Worm (Caenorhabditis elegans): ENCODE results near the gene Y59H11AM.1.

Gene Y59H11AM.1

DNA sequence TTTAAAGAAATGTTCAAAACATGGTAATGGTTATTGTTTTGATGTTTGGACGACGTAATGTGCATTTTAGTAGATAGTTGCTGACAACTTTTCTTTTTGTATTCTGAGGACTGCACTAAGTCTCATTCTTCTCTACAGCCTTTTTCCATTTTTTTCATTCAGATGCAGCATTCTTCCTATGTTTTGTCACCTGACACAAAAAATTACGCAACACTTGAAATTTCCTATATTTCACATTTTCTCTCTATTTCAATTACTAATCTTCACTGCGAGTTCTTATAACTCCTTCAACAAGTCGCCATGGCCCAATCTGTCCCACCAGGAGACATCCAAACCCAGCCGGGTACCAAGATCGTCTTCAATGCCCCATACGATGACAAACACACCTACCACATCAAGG, at the start of gene Y59H11AM.1:
TSS of gene Y59H11AM.1 (plus strand) at position 301 of the 400 bp plus-strand sequence.
- no peak for TF ChIP-seq ztf-23 (GFP tag; IDR thresholded peaks at IDR 0.05)
- no peak for TF ChIP-seq cog-1 (tag; optimal IDR thresholded peaks at IDR 0.05)
- TF ChIP-seq med-1 (GFP tag; optimal IDR thresholded peaks at IDR 0.05; ENCODE audit: insufficient read depth): no peak
- TF ChIP-seq ztf-29 (GFP tag; IDR thresholded peaks at IDR 0.05): no peak
- no peak for TF ChIP-seq flt-1 (GFP tag; IDR thresholded peaks at IDR 0.05)
- TF ChIP-seq ref-1 (GFP tag; conservative IDR thresholded peaks at IDR 0.05): no peak
- TF ChIP-seq klf-2 (GFP tag; conservative IDR thresholded peaks at IDR 0.05): no peak
- TF ChIP-seq T22C8.4 (GFP tag; IDR thresholded peaks at IDR 0.05): no peak

ce11 chrIV:8523981-8524380, 47.3 kb upstream of the Y59H11AM.1 start:
- TF ChIP-seq flt-1 (GFP tag; IDR thresholded peaks at IDR 0.05) (no peak), ztf-23 (GFP tag; IDR thresholded peaks at IDR 0.05) (no peak), med-1 (GFP tag; optimal IDR thresholded peaks at IDR 0.05; ENCODE audit: insufficient read depth) (no peak)

ce11 chrIV:8526050-8526449, 45.2 kb upstream of the Y59H11AM.1 start:
- TF ChIP-seq ztf-29 (GFP tag; IDR thresholded peaks at IDR 0.05) (no peak), ref-1 (GFP tag; conservative IDR thresholded peaks at IDR 0.05) (no peak), cog-1 (tag; optimal IDR thresholded peaks at IDR 0.05) (no peak), T22C8.4 (GFP tag; IDR thresholded peaks at IDR 0.05) (no peak), flt-1 (GFP tag; IDR thresholded peaks at IDR 0.05) (no peak), med-1 (GFP tag; optimal IDR thresholded peaks at IDR 0.05; ENCODE audit: insufficient read depth) (no peak), tab-1 (GFP tag; IDR thresholded peaks at IDR 0.05) (no peak), ztf-23 (GFP tag; IDR thresholded peaks at IDR 0.05) (no peak), klf-2 (GFP tag; conservative IDR thresholded peaks at IDR 0.05) (no peak)

ce11 chrIV:8526579-8526978, 44.7 kb upstream of the Y59H11AM.1 start:
- TF ChIP-seq ref-1 (GFP tag; conservative IDR thresholded peaks at IDR 0.05) (no peak), ztf-29 (GFP tag; IDR thresholded peaks at IDR 0.05) (no peak), T22C8.4 (GFP tag; IDR thresholded peaks at IDR 0.05) (no peak), flt-1 (GFP tag; IDR thresholded peaks at IDR 0.05) (no peak), cog-1 (tag; optimal IDR thresholded peaks at IDR 0.05) (no peak), klf-2 (GFP tag; conservative IDR thresholded peaks at IDR 0.05) (no peak), tab-1 (GFP tag; IDR thresholded peaks at IDR 0.05) (no peak), med-1 (GFP tag; optimal IDR thresholded peaks at IDR 0.05; ENCODE audit: insufficient read depth) (no peak), ztf-23 (GFP tag; IDR thresholded peaks at IDR 0.05) (no peak)

DNA sequence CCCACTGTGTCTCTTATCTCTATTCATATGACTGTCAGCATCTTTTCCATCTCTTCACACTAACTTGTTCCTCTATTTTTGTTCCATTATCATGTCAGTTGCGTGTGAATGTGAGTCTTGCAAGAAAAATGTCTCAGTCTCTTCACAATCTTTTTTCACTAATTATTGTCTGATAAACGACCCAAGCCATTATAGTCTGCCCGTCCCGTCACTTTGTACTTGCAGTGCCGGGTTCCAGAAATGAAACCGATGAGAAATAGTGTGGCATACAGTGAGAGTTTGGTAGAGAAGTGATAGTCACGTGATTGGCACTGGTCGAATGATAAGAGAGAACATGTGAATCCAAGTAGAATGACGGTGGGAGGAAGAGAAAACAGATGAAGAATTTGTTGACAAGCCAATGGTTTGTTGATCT, 43.6 kb upstream of the Y59H11AM.1 start:
- no peak for TF ChIP-seq ref-1 (GFP tag; conservative IDR thresholded peaks at IDR 0.05)
- no peak for TF ChIP-seq tab-1 (GFP tag; IDR thresholded peaks at IDR 0.05)
- no peak for TF ChIP-seq ztf-23 (GFP tag; IDR thresholded peaks at IDR 0.05)
- no peak for TF ChIP-seq klf-2 (GFP tag; conservative IDR thresholded peaks at IDR 0.05)
- TF ChIP-seq cog-1 (tag; optimal IDR thresholded peaks at IDR 0.05): no peak

ce11 chrIV:8528345-8528744, 42.9 kb upstream of the Y59H11AM.1 start:
- TF ChIP-seq klf-2 (GFP tag; conservative IDR thresholded peaks at IDR 0.05) (no peak), cog-1 (tag; optimal IDR thresholded peaks at IDR 0.05) (no peak), T22C8.4 (GFP tag; IDR thresholded peaks at IDR 0.05) (no peak), ztf-29 (GFP tag; IDR thresholded peaks at IDR 0.05) (no peak), tab-1 (GFP tag; IDR thresholded peaks at IDR 0.05) (no peak), ztf-23 (GFP tag; IDR thresholded peaks at IDR 0.05) (no peak), flt-1 (GFP tag; IDR thresholded peaks at IDR 0.05) (no peak), med-1 (GFP tag; optimal IDR thresholded peaks at IDR 0.05; ENCODE audit: insufficient read depth) (no peak), ref-1 (GFP tag; conservative IDR thresholded peaks at IDR 0.05) (no peak)

ce11 chrIV:8529039-8529438, 42.2 kb upstream of the Y59H11AM.1 start:
- TF ChIP-seq ztf-23 (GFP tag; IDR thresholded peaks at IDR 0.05): no peak
- no peak for TF ChIP-seq med-1 (GFP tag; optimal IDR thresholded peaks at IDR 0.05; ENCODE audit: insufficient read depth)

DNA sequence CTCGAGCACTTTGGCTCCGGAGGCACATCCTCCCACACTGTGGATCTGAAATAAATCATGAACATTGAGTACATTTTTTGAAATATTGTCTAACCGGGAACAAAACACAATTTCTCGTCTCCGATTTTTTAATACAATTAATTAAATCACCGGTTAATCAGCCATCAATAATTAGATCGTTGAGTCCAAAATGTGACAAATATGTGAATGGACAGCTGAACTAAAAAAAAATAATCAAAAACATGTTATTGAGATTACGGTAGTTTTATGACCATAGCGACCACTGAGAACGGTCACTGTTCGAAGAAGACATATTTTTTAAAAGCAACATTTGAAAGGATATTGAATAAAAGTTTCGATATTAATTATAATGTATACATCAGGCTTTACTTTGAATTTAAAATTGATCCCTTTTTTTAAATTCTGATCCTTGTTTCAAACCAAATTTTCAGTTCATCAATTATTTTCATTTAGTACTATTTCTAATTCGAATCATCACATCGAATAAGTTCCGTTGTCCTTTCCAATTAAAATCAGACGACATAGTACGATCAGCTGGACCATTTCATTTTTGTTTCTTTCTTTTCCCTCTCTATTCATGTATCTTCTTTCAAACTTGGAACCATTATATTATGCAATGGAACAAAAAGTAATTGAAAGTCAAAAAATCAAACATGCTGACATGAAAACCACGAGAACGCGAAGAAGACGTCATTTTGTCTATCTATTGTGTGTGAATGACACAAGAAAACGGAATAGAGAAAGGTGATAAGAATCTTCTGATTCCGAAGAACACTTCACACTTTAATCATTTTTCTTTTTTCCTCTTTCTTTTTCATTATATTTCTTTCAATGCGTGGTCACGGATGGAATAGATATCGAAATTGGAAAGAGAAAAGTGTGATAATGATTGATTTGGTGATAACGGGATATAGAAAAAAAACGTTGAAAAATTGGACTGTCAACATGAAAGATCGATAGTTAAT, 40.9 kb upstream of the Y59H11AM.1 start:
- TF ChIP-seq ztf-23 (GFP tag; IDR thresholded peaks at IDR 0.05) (no peak), med-1 (GFP tag; optimal IDR thresholded peaks at IDR 0.05; ENCODE audit: insufficient read depth) (no peak), tab-1 (GFP tag; IDR thresholded peaks at IDR 0.05) (no peak), flt-1 (GFP tag; IDR thresholded peaks at IDR 0.05) (no peak), ref-1 (GFP tag; conservative IDR thresholded peaks at IDR 0.05) (no peak)

DNA sequence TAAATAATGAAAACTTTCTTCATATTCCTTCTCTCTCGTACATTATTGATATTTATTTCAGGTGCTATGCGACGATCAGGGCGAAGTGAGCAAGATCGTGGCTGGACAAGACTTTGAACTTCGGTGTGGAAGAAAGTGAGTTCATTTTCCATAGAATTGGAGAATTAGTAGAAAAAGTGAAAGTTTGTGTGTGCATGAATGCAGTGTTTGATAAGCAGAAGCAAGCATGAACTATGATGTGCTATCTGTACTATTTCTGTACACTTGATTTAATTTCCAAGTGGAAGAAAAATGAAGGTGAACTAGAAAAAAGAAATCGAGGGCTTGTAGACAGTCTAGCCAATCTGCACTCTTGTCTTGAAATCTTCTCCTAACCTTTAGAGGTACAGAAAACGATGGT, 39.2 kb upstream of the Y59H11AM.1 start:
- no peak for TF ChIP-seq klf-2 (GFP tag; conservative IDR thresholded peaks at IDR 0.05)
- no peak for TF ChIP-seq ztf-29 (GFP tag; IDR thresholded peaks at IDR 0.05)
- no peak for TF ChIP-seq tab-1 (GFP tag; IDR thresholded peaks at IDR 0.05)
- no peak for TF ChIP-seq med-1 (GFP tag; optimal IDR thresholded peaks at IDR 0.05; ENCODE audit: insufficient read depth)
- TF ChIP-seq ref-1 (GFP tag; conservative IDR thresholded peaks at IDR 0.05): no peak
- TF ChIP-seq cog-1 (tag; optimal IDR thresholded peaks at IDR 0.05): no peak
- TF ChIP-seq flt-1 (GFP tag; IDR thresholded peaks at IDR 0.05): no peak
- TF ChIP-seq T22C8.4 (GFP tag; IDR thresholded peaks at IDR 0.05): no peak

DNA sequence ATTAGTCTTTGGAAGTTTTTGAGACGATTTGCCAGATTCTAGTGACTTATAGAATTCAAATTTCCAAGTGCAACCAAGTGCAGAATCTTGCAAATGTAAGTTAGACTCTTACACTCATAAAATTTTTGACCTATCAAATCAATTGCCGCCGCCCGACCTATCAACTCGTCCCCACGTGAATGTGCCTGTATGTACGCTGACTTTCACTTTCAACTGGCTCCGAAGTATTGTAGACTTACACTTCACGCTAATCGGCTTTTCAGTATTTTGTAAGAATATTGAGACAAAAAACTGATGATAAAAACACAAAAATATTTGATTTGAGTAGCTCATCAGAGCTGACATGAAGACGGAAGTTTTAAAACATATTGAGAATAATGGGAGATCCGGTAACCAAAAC, 38.4 kb upstream of the Y59H11AM.1 start:
- no peak for TF ChIP-seq T22C8.4 (GFP tag; IDR thresholded peaks at IDR 0.05)
- no peak for TF ChIP-seq ztf-23 (GFP tag; IDR thresholded peaks at IDR 0.05)
- no peak for TF ChIP-seq ztf-29 (GFP tag; IDR thresholded peaks at IDR 0.05)
- TF ChIP-seq med-1 (GFP tag; optimal IDR thresholded peaks at IDR 0.05; ENCODE audit: insufficient read depth): no peak
- TF ChIP-seq ref-1 (GFP tag; conservative IDR thresholded peaks at IDR 0.05): no peak
- TF ChIP-seq tab-1 (GFP tag; IDR thresholded peaks at IDR 0.05): no peak
- no peak for TF ChIP-seq klf-2 (GFP tag; conservative IDR thresholded peaks at IDR 0.05)
- no peak for TF ChIP-seq flt-1 (GFP tag; IDR thresholded peaks at IDR 0.05)
- TF ChIP-seq cog-1 (tag; optimal IDR thresholded peaks at IDR 0.05): no peak
